Worm (Caenorhabditis elegans) whole organism, L4 larva: ENCODE measurements around the gene T25B2.4.

Experiments used
- ZK546.5 ChIP-seq, 2 experiments: sonication (generic microtip); optimal IDR thresholded peaks; 2 replicates each; lab custom pipeline; 2017; ENCODE audit warnings: missing biosample characterization in 2 of 2, missing genetic modification characterization in 2 of 2
- dmd-6 ChIP-seq: fragments of 200-800 bp; sonication (Bioruptor generic); IDR thresholded peaks from 2 replicates; pipeline ENCODE4 v1.3.6; 2022; ENCODE audit warnings: missing genetic modification reagents, missing genetic modification characterization, missing compliant biosample characterization
- fkh-10 ChIP-seq: fragments of 150-350 bp; optimal IDR thresholded peaks from 2 replicates; lab custom pipeline; 2014; ENCODE audit warnings: missing biosample characterization, missing genetic modification reagents, missing genetic modification characterization
- hlh-30 ChIP-seq: sonication (generic microtip); optimal IDR thresholded peaks from 2 replicates; lab custom pipeline; 2017; ENCODE audit warnings: antibody characterized with exemption, mild to moderate bottlenecking, missing genetic modification characterization, missing compliant biosample characterization; ENCODE audit not compliant: insufficient read depth
- mep-1 ChIP-seq: fragments of 150-350 bp; sonication (generic microtip); optimal IDR thresholded peaks from 3 replicates; lab custom pipeline; 2014; ENCODE audit warnings: missing biosample characterization, missing genetic modification characterization
- nhr-11 ChIP-seq: fragments of 150-350 bp; optimal IDR thresholded peaks from 2 replicates; lab custom pipeline; 2014; ENCODE audit warnings: missing biosample characterization, missing genetic modification characterization
- nhr-237 ChIP-seq: sonication (generic microtip); optimal IDR thresholded peaks from 2 replicates; lab custom pipeline; 2017; ENCODE audit warnings: missing biosample characterization, missing genetic modification characterization
- nhr-41 ChIP-seq: fragments of 200-800 bp; sonication (Bioruptor generic); IDR thresholded peaks from 2 replicates; pipeline ENCODE4 v1.3.6; 2022; ENCODE audit warnings: missing genetic modification reagents, missing genetic modification characterization, missing compliant biosample characterization
- set-16 ChIP-seq: fragments of 200-800 bp; sonication (Bioruptor generic); IDR thresholded peaks from 2 replicates; pipeline ENCODE4 v1.3.6; 2022; ENCODE audit warnings: missing genetic modification reagents, missing genetic modification characterization, missing compliant biosample characterization
- unc-39 ChIP-seq: sonication (generic microtip); optimal IDR thresholded peaks from 2 replicates; lab custom pipeline; 2017; ENCODE audit warnings: missing biosample characterization, missing genetic modification characterization
- zag-1 ChIP-seq: fragments of 150-350 bp; optimal IDR thresholded peaks from 2 replicates; lab custom pipeline; 2014; ENCODE audit warnings: missing biosample characterization, missing genetic modification characterization
- ztf-7 ChIP-seq: fragments of 150-350 bp; optimal IDR thresholded peaks from 2 replicates; lab custom pipeline; 2014; ENCODE audit warnings: missing biosample characterization, missing genetic modification characterization

- TF ChIP-seq hlh-30 (tag; lab: Kevin White, UChicago) (no peak), zag-1 (tag; lab: Kevin White, UChicago) (no peak), dmd-6 (GFP tag; lab: Robert Waterston, UW) (peak; percentile 22; the same call in 1 of the 2 replicates), fkh-10 (GFP tag; lab: Kevin White, UChicago) (no peak), nhr-237 (tag; lab: Kevin White, UChicago) (no peak), nhr-41 (no peak), set-16 (GFP tag; lab: Robert Waterston, UW) (no peak), nhr-11 (tag; lab: Kevin White, UChicago) (no peak), ZK546.5 (tag; optimal IDR thresholded peaks at IDR 0.05; lab: Kevin White, UChicago) (no peak), mep-1 (tag; lab: Kevin White, UChicago) (no peak), ztf-7 (tag; lab: Kevin White, UChicago) (no peak), unc-39 (tag; lab: Kevin White, UChicago) (no peak)
Observed at ce11 chrX:6203315-6203714, 25.3 kb downstream of the T25B2.4 start.
